Worm (Caenorhabditis elegans): ENCODE measurements around the gene ggtb-1.

- TF ChIP-seq him-1 (tag; optimal IDR thresholded peaks at IDR 0.05) = no peak
- TF ChIP-seq W03F9.2 (tag; optimal IDR thresholded peaks at IDR 0.05) = no peak
Observed at ce11 chrIII:7154526-7154925, 21.0 kb downstream of the ggtb-1 start.

All from whole organism, L4/young adult.